Fruit fly (Drosophila melanogaster): ENCODE measurements around the gene Alp12.

DNA sequence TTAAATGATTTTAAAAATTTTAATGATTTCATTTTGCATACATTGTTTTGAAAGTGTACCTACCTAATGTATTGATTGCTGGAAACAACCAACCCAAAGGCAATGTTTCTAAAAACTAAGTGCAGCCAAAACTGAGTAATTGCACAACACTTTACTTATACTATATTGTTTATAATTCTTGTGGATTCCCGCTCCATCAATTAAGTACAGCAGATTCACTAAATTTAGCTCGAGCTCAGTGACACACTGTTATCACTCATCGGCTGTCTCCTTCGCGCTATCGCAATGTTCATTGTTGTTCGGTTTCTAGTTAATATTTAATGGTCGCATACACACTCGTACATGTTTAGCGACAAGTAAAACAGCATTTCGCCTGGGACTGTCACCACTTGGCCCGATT lies 31.9 kb downstream of the Alp12 start:
- TF ChIP-seq CG8478 (optimal IDR thresholded peaks at IDR 0.05): no peak
- no peak for TF ChIP-seq CTCF (optimal IDR thresholded peaks at IDR 0.05)
